Fruit fly (Drosophila melanogaster) whole organism, embryonic: ENCODE data around the gene nmo.

ENCODE experiments used
- ATbp ChIP-seq: fragments of 200-800 bp; sonication (Bioruptor generic); optimal IDR thresholded peaks from 2 replicates; lab custom pipeline; 2017; ENCODE audit warnings: missing biosample characterization, mild to moderate bottlenecking, missing genetic modification characterization, missing genetic modification reagents
- BEAF-32 ChIP-seq: fragments of 200-800 bp; sonication (Bioruptor generic); optimal IDR thresholded peaks from 3 replicates; lab custom pipeline; 2017; ENCODE audit warnings: missing biosample characterization, missing genetic modification characterization, mild to moderate bottlenecking, moderate library complexity, missing genetic modification reagents
- CG11398 ChIP-seq: fragments of 200-800 bp; sonication (Bioruptor generic); optimal IDR thresholded peaks from 2 replicates; lab custom pipeline; 2016; ENCODE audit warnings: missing biosample characterization, missing genetic modification characterization
- CG12071 ChIP-seq: fragments of 200-800 bp; sonication (Bioruptor generic); optimal IDR thresholded peaks from 3 replicates; lab custom pipeline; 2018; ENCODE audit warnings: missing biosample characterization, mild to moderate bottlenecking, missing genetic modification characterization
- CG13424 ChIP-seq: fragments of 200-800 bp; sonication (Bioruptor generic); optimal IDR thresholded peaks from 2 replicates; lab custom pipeline; 2019; ENCODE audit warnings: missing biosample characterization, mild to moderate bottlenecking, missing genetic modification characterization, moderate library complexity
- CG15073 ChIP-seq: fragments of 200-800 bp; sonication (Bioruptor generic); optimal IDR thresholded peaks from 2 replicates; lab custom pipeline; 2016; ENCODE audit warnings: missing biosample characterization, missing genetic modification characterization
- CG15479 ChIP-seq: fragments of 200-800 bp; sonication (Bioruptor generic); optimal IDR thresholded peaks from 3 replicates; lab custom pipeline; 2019; ENCODE audit warnings: missing biosample characterization, mild to moderate bottlenecking, missing genetic modification characterization, moderate library complexity
- CG17385 ChIP-seq: fragments of 200-800 bp; sonication (Bioruptor generic); optimal IDR thresholded peaks from 3 replicates; lab custom pipeline; 2018; ENCODE audit warnings: missing biosample characterization, mild to moderate bottlenecking, missing genetic modification characterization
- CG17612 ChIP-seq: fragments of 200-800 bp; sonication (Bioruptor generic); IDR thresholded peaks from 2 replicates; pipeline ENCODE4 v1.3.6; 2022; ENCODE audit warnings: missing biosample characterization, missing genetic modification characterization
- CG2199 ChIP-seq: fragments of 200-800 bp; sonication (Bioruptor generic); IDR thresholded peaks from 3 replicates; pipeline ENCODE4 v1.3.6; 2022; ENCODE audit warnings: missing biosample characterization, missing genetic modification characterization
- CG32767 ChIP-seq: fragments of 200-800 bp; sonication (Bioruptor generic); IDR thresholded peaks from 2 replicates; pipeline ENCODE4 v1.3.6; 2022; ENCODE audit warnings: missing biosample characterization, missing genetic modification characterization
- CG34224 ChIP-seq: fragments of 200-800 bp; sonication (Bioruptor generic); IDR thresholded peaks from 3 replicates; pipeline ENCODE4 v1.3.6; 2022; ENCODE audit warnings: missing biosample characterization, missing genetic modification characterization; ENCODE audit not compliant: partially characterized antibody
- CG3726 ChIP-seq: fragments of 200-800 bp; sonication (Bioruptor generic); IDR thresholded peaks from 3 replicates; pipeline ENCODE4, ENCODE4 v1.3.6; 2022; ENCODE audit warnings: missing biosample characterization, missing genetic modification characterization
- CG4707 ChIP-seq: fragments of 200-800 bp; sonication (Bioruptor generic); optimal IDR thresholded peaks from 2 replicates; lab custom pipeline; 2018; ENCODE audit warnings: missing biosample characterization, mild to moderate bottlenecking, missing genetic modification characterization, moderate library complexity
- CG6765 ChIP-seq: fragments of 200-800 bp; sonication (Bioruptor generic); optimal IDR thresholded peaks from 3 replicates; lab custom pipeline; 2017; ENCODE audit warnings: missing biosample characterization, mild to moderate bottlenecking, missing genetic modification characterization
- CG7963 ChIP-seq: fragments of 200-800 bp; sonication (Bioruptor generic); IDR thresholded peaks from 3 replicates; pipeline ENCODE4 v1.3.6; 2022; ENCODE audit warnings: missing biosample characterization, missing genetic modification characterization; ENCODE audit not compliant: partially characterized antibody
- Ets97D ChIP-seq: fragments of 200-800 bp; sonication (Bioruptor generic); optimal IDR thresholded peaks from 3 replicates; lab custom pipeline; 2016; ENCODE audit warnings: missing biosample characterization, missing genetic modification characterization
- Fer2 ChIP-seq: fragments of 200-800 bp; sonication (Bioruptor generic); optimal IDR thresholded peaks from 2 replicates; lab custom pipeline; 2018; ENCODE audit warnings: missing biosample characterization, mild to moderate bottlenecking, missing genetic modification characterization, moderate library complexity
- Hand ChIP-seq: fragments of 200-800 bp; sonication (Bioruptor generic); optimal IDR thresholded peaks from 2 replicates; lab custom pipeline; 2017; ENCODE audit warnings: mild to moderate bottlenecking, missing biosample characterization, missing genetic modification reagents, missing genetic modification characterization
- NFAT ChIP-seq: fragments of 200-800 bp; sonication (Bioruptor generic); IDR thresholded peaks from 2 replicates; pipeline ENCODE4 v1.3.6; 2022; ENCODE audit warnings: missing biosample characterization, missing genetic modification characterization
- NfI ChIP-seq: fragments of 200-800 bp; sonication (Bioruptor generic); optimal IDR thresholded peaks from 3 replicates; lab custom pipeline; 2018; ENCODE audit warnings: missing biosample characterization, mild to moderate bottlenecking, missing genetic modification characterization, moderate library complexity
- Oli ChIP-seq: fragments of 200-800 bp; sonication (Bioruptor generic); optimal IDR thresholded peaks from 2 replicates; lab custom pipeline; 2018; ENCODE audit warnings: missing biosample characterization, mild to moderate bottlenecking, missing genetic modification characterization, moderate library complexity
- Sox102F ChIP-seq: fragments of 200-800 bp; sonication (Bioruptor generic); optimal IDR thresholded peaks from 2 replicates; lab custom pipeline; 2018; ENCODE audit warnings: missing biosample characterization, mild to moderate bottlenecking, missing genetic modification characterization, moderate library complexity
- Spps ChIP-seq: fragments of 200-800 bp; sonication (Bioruptor generic); optimal IDR thresholded peaks from 2 replicates; lab custom pipeline; 2018; ENCODE audit warnings: missing biosample characterization, mild to moderate bottlenecking, missing genetic modification characterization
- Stat92E ChIP-seq, 3 experiments: fragments of >200 bp in 2 of 3; fragments of 200-800 bp in 1 of 3; sonication (Bioruptor generic) in 1 of 3; optimal IDR thresholded peaks; 2 replicates each; lab custom pipeline; 2017 to 2019; ENCODE audit warnings: missing biosample characterization in 3 of 3, missing genetic modification characterization in 3 of 3, mild to moderate bottlenecking in 1 of 3, moderate library complexity in 1 of 3
- YL-1 ChIP-seq: fragments of 200-800 bp; sonication (Bioruptor generic); optimal IDR thresholded peaks from 3 replicates; lab custom pipeline; 2017; ENCODE audit warnings: missing biosample characterization, mild to moderate bottlenecking, missing genetic modification characterization
- ab ChIP-seq: fragments of 200-800 bp; sonication (Bioruptor generic); optimal IDR thresholded peaks from 2 replicates; lab custom pipeline; 2016; ENCODE audit warnings: missing biosample characterization, missing genetic modification characterization
- ase ChIP-seq: fragments of 200-800 bp; sonication (Bioruptor generic); IDR thresholded peaks from 3 replicates; pipeline ENCODE4 v1.3.6; 2022; ENCODE audit warnings: missing biosample characterization, missing genetic modification characterization
- bbx ChIP-seq: fragments of 200-800 bp; sonication (Bioruptor generic); IDR thresholded peaks from 2 replicates; pipeline ENCODE4 v1.3.6; 2022; ENCODE audit warnings: missing biosample characterization, missing genetic modification characterization; ENCODE audit not compliant: partially characterized antibody
- bowl ChIP-seq: fragments of 200-800 bp; sonication (Bioruptor generic); IDR thresholded peaks from 2 replicates; pipeline ENCODE4 v1.3.6; 2022; ENCODE audit warnings: missing biosample characterization, missing genetic modification characterization
- cwo ChIP-seq: fragments of 200-800 bp; sonication (Bioruptor generic); optimal IDR thresholded peaks from 3 replicates; lab custom pipeline; 2017; ENCODE audit warnings: missing biosample characterization, missing genetic modification characterization, mild to moderate bottlenecking, moderate library complexity, missing genetic modification reagents
- dimm ChIP-seq: fragments of 200-800 bp; sonication (Bioruptor generic); IDR thresholded peaks from 2 replicates; pipeline ENCODE4 v1.3.6; 2022; ENCODE audit warnings: missing biosample characterization, missing genetic modification characterization
- eve ChIP-seq, 2 experiments: fragments of >200 bp; optimal IDR thresholded peaks; 2 replicates each; lab custom pipeline; 2017; ENCODE audit warnings: missing biosample characterization in 2 of 2, missing genetic modification characterization in 2 of 2
- gem ChIP-seq: fragments of 200-800 bp; sonication (Bioruptor generic); optimal IDR thresholded peaks from 2 replicates; lab custom pipeline; 2019; ENCODE audit warnings: missing biosample characterization, mild to moderate bottlenecking, missing genetic modification characterization, moderate library complexity
- inv ChIP-seq: fragments of 200-800 bp; sonication (Bioruptor generic); IDR thresholded peaks from 2 replicates; pipeline ENCODE4 v1.3.6; 2022; ENCODE audit warnings: missing biosample characterization, missing genetic modification characterization; ENCODE audit not compliant: partially characterized antibody
- kah ChIP-seq: fragments of 200-800 bp; sonication (Bioruptor generic); optimal IDR thresholded peaks from 2 replicates; lab custom pipeline; 2018; ENCODE audit warnings: missing biosample characterization, mild to moderate bottlenecking, missing genetic modification characterization
- peb ChIP-seq: fragments of 200-800 bp; sonication (Bioruptor generic); IDR thresholded peaks from 2 replicates; pipeline ENCODE4 v1.3.6; 2022; ENCODE audit warnings: missing biosample characterization, missing genetic modification characterization
- pfk ChIP-seq: fragments of 200-800 bp; sonication (Bioruptor generic); optimal IDR thresholded peaks from 2 replicates; lab custom pipeline; 2018; ENCODE audit warnings: missing biosample characterization, mild to moderate bottlenecking, missing genetic modification characterization, moderate library complexity
- phol ChIP-seq: fragments of 200-800 bp; sonication (Bioruptor generic); optimal IDR thresholded peaks from 3 replicates; lab custom pipeline; 2018; ENCODE audit warnings: missing biosample characterization, mild to moderate bottlenecking, missing genetic modification characterization, moderate library complexity
- ranshi ChIP-seq: fragments of 200-800 bp; sonication (Bioruptor generic); IDR thresholded peaks from 2 replicates; pipeline ENCODE4 v1.3.6; 2022; ENCODE audit warnings: missing biosample characterization, missing genetic modification characterization
- sna ChIP-seq: fragments of 200-800 bp; sonication (Bioruptor generic); IDR thresholded peaks from 2 replicates; pipeline ENCODE4 v1.3.6; 2022; ENCODE audit warnings: missing biosample characterization, missing genetic modification characterization; ENCODE audit not compliant: partially characterized antibody
- unpg ChIP-seq: fragments of 200-800 bp; sonication (Bioruptor generic); optimal IDR thresholded peaks from 3 replicates; lab custom pipeline; 2018; ENCODE audit warnings: missing biosample characterization, mild to moderate bottlenecking, missing genetic modification characterization, moderate library complexity
- vfl ChIP-seq: fragments of 200-800 bp; sonication (Bioruptor generic); optimal IDR thresholded peaks from 2 replicates; lab custom pipeline; 2016; ENCODE audit warnings: missing biosample characterization, missing genetic modification characterization
- wor ChIP-seq: fragments of 200-800 bp; sonication (Bioruptor generic); IDR thresholded peaks from 2 replicates; pipeline ENCODE4 v1.3.6; 2022; ENCODE audit warnings: missing biosample characterization, missing genetic modification characterization

The nmo gene

DNA sequence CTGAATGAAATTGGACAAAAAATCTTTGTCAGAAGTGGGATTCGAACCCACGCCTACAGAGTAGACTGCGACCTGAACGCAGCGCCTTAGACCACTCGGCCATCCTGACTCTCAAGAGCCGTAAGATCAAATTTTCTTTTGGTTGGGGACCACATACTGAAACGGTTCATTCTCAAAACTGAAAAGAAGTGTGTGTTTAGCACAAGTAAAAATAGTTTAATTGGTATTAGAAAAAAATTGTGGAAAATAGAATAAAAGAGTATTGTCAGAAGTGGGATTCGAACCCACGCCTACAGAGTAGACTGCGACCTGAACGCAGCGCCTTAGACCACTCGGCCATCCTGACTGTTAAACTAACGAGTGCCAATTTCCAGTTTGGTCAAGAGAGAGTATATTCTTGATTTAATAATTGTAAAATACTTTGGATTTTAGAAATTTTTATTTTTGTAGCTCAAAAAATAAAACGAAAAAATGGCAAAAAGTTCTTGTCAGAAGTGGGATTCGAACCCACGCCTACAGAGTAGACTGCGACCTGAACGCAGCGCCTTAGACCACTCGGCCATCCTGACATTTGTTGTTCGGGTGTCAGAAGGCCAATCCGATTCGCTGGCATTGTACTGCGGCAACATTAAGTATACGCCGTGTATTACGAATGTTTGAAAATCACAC, 81.5 kb downstream of the nmo start (continued):
- TF ChIP-seq CG7963 (GFP tag; lab: Robert Waterston, UW), result peak; percentile 64
- TF ChIP-seq, all 482 proteins: peak for 58; not testable (repeated sequence) for 424

DNA sequence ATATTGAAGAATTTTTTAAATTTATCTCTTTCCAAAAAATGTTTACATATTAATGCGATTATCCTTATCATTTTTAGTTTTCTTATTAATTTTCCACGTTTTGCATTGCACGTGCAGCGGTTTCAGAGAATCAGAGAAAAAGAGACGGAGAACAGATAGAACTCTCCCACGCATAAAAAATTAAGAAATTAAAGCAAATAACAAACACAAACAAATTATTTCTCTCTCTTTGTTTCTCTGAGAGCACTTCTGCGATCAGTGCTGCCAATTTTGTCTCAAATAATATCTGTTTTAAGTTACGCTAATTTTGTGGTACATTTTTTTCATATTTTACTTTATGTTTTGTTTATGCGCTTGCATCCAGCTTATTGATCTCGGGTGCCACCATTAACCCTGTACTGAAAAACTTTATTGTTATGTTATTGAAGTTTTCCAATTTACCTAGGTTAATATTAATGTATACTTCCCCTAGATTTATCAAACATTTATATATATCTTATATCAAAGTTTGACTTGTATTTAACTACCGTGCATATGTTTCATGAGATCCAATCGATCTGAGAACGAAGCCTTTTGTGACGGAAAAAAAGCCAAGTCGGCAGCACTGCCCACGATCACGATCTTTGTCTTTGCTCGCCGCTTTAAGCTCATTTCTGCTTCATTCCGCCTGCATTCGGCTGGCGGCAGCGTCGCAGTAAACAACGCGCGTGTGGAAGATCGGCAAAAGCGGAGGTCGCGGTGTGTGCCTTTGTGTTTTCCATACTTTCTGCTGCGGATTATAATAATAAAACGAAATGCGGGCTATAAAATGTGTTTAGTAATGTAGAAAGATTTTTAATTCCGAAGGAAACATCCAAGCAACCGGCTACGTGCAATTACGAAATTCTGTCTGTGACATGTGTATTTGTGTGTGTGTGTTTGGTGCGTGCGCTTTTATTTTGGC, 84.6 kb downstream of the nmo start, which contains the start of gene Sarm:
TSS of gene Sarm (plus strand) at position 661 of the 943 bp plus-strand sequence.
- peak; percentile 41 for TF ChIP-seq ATbp (GFP tag; lab: Kevin White, UChicago)
- TF ChIP-seq CG32767, result no peak
- peak; percentile 51 for TF ChIP-seq CG17385 (GFP tag; lab: Kevin White, UChicago)
- no peak for TF ChIP-seq ranshi
- TF ChIP-seq Hand, result peak; percentile 13
- no peak for TF ChIP-seq YL-1
- no peak for TF ChIP-seq wor
- peak; percentile 39 for TF ChIP-seq Sox102F (GFP tag; lab: Kevin White, UChicago)
- TF ChIP-seq CG15479 (GFP tag; lab: Kevin White, UChicago), result no peak
- TF ChIP-seq Fer2 (tag; lab: Kevin White, UChicago), result no peak
- no peak for TF ChIP-seq unpg
- TF ChIP-seq dimm, result no peak
- peak; percentile 67 for TF ChIP-seq phol (tag; lab: Kevin White, UChicago)
- no peak for TF ChIP-seq CG17612 (GFP tag; lab: Robert Waterston, UW)
- TF ChIP-seq inv, result no peak
- TF ChIP-seq BEAF-32, result no peak
- no peak for TF ChIP-seq NFAT
- TF ChIP-seq ase (GFP tag; lab: Robert Waterston, UW), result no peak
- no peak for TF ChIP-seq CG15073 (GFP tag; lab: Kevin White, UChicago)
- no peak for TF ChIP-seq vfl (GFP tag; lab: Kevin White, UChicago)
- peak in 1 of 3 experiments; percentile 25 for TF ChIP-seq Stat92E (GFP tag; optimal IDR thresholded peaks at IDR 0.05; lab: Kevin White, UChicago)
- TF ChIP-seq eve (GFP tag; optimal IDR thresholded peaks at IDR 0.05; lab: Kevin White, UChicago), result peak in 1 of 2 experiments; percentile 73
- TF ChIP-seq peb, result no peak
- no peak for TF ChIP-seq CG34224
- TF ChIP-seq CG11398, result no peak
- TF ChIP-seq CG4707 (GFP tag; lab: Kevin White, UChicago), result no peak
- TF ChIP-seq CG6765 (GFP tag; lab: Kevin White, UChicago), result no peak
- TF ChIP-seq kah (GFP tag; lab: Kevin White, UChicago), result no peak
- no peak for TF ChIP-seq ab (GFP tag; lab: Kevin White, UChicago)
- no peak for TF ChIP-seq Spps (tag; lab: Kevin White, UChicago)
- peak; percentile 50 for TF ChIP-seq NfI
- TF ChIP-seq sna (GFP tag; lab: Robert Waterston, UW), result no peak
- 0 out of 3 replicates have a peak, but pooled peaks have one; percentile 48 for TF ChIP-seq CG2199
- TF ChIP-seq bowl (GFP tag; lab: Robert Waterston, UW), result no peak
- peak; percentile 18 for TF ChIP-seq cwo (GFP tag; lab: Kevin White, UChicago)
- TF ChIP-seq CG12071 (GFP tag; lab: Kevin White, UChicago), result no peak
- TF ChIP-seq bbx, result peak; percentile 43; the same call in 1 of the 2 replicates
- peak; percentile 70 for TF ChIP-seq gem (tag; lab: Kevin White, UChicago)
- no peak for TF ChIP-seq CG3726 (GFP tag; lab: Robert Waterston, UW)
- TF ChIP-seq Ets97D (GFP tag; lab: Kevin White, UChicago), result no peak
- TF ChIP-seq Oli (tag; lab: Kevin White, UChicago), result peak; percentile 70
- peak; percentile 66 for TF ChIP-seq CG13424 (tag; lab: Kevin White, UChicago)
- TF ChIP-seq pfk, result no peak
